Fruit fly (Drosophila melanogaster) whole organism, embryonic: ENCODE measurements around the gene CG6287.

Source experiments
- Abd-B ChIP-seq: fragments of 200-800 bp; sonication (Bioruptor generic); optimal IDR thresholded peaks from 2 replicates; lab custom pipeline; 2018; ENCODE audit warnings: missing biosample characterization, mild to moderate bottlenecking, missing genetic modification characterization, moderate library complexity
- Adf1 ChIP-seq: fragments of 200-800 bp; sonication (Bioruptor generic); IDR thresholded peaks from 2 replicates; pipeline ENCODE4 v1.3.6; 2022; ENCODE audit warnings: missing biosample characterization, missing genetic modification characterization
- Bdp1 ChIP-seq: fragments of 200-800 bp; sonication (Bioruptor generic); optimal IDR thresholded peaks from 3 replicates; lab custom pipeline; 2016; ENCODE audit warnings: missing biosample characterization, missing genetic modification characterization
- CG11085 ChIP-seq: fragments of 200-800 bp; sonication (Bioruptor generic); IDR thresholded peaks from 2 replicates; pipeline ENCODE4 v1.3.6; 2022; ENCODE audit warnings: missing biosample characterization, missing genetic modification characterization
- CG11504 ChIP-seq: fragments of 200-800 bp; sonication (Bioruptor generic); optimal IDR thresholded peaks from 3 replicates; lab custom pipeline; 2019; ENCODE audit warnings: missing biosample characterization, mild to moderate bottlenecking, missing genetic modification characterization, moderate library complexity
- CG16815 ChIP-seq: fragments of 200-800 bp; sonication (Bioruptor generic); optimal IDR thresholded peaks from 3 replicates; lab custom pipeline; 2017; ENCODE audit warnings: missing biosample characterization, mild to moderate bottlenecking, missing genetic modification characterization
- CG18011 ChIP-seq: fragments of 200-800 bp; sonication (Bioruptor generic); optimal IDR thresholded peaks from 2 replicates; lab custom pipeline; 2017; ENCODE audit warnings: missing biosample characterization, missing genetic modification characterization, mild to moderate bottlenecking, moderate library complexity, missing genotype
- CG18619 ChIP-seq: fragments of 200-800 bp; sonication (Bioruptor generic); optimal IDR thresholded peaks from 3 replicates; lab custom pipeline; 2017; ENCODE audit warnings: missing biosample characterization, mild to moderate bottlenecking, missing genetic modification characterization
- CG18764 ChIP-seq: fragments of 200-800 bp; sonication (Bioruptor generic); optimal IDR thresholded peaks from 3 replicates; lab custom pipeline; 2016; ENCODE audit warnings: missing biosample characterization, missing genetic modification characterization
- CG30403 ChIP-seq: fragments of 200-800 bp; sonication (Bioruptor generic); optimal IDR thresholded peaks from 3 replicates; lab custom pipeline; 2016; ENCODE audit warnings: missing biosample characterization, missing genetic modification characterization
- CG31388 ChIP-seq: fragments of 200-800 bp; sonication (Bioruptor generic); optimal IDR thresholded peaks from 2 replicates; lab custom pipeline; 2016; ENCODE audit warnings: missing biosample characterization, missing genetic modification characterization
- CG33557 ChIP-seq: fragments of 200-800 bp; sonication (Bioruptor generic); optimal IDR thresholded peaks from 2 replicates; lab custom pipeline; 2019; ENCODE audit warnings: missing biosample characterization, mild to moderate bottlenecking, missing genetic modification characterization, moderate library complexity
- CG7372 ChIP-seq: fragments of 200-800 bp; sonication (Bioruptor generic); IDR thresholded peaks from 2 replicates; pipeline ENCODE4 v1.3.6; 2022; ENCODE audit warnings: missing biosample characterization, missing genetic modification characterization
- CG7745 ChIP-seq: fragments of 200-800 bp; sonication (Bioruptor generic); optimal IDR thresholded peaks from 2 replicates; lab custom pipeline; 2018; ENCODE audit warnings: missing biosample characterization, mild to moderate bottlenecking, missing genetic modification characterization, moderate library complexity
- CG8478 ChIP-seq: fragments of >200 bp; optimal IDR thresholded peaks from 2 replicates; lab custom pipeline; 2018
- CG9215 ChIP-seq: fragments of 200-800 bp; sonication (Bioruptor generic); IDR thresholded peaks from 2 replicates; pipeline ENCODE4 v1.3.6; 2022; ENCODE audit warnings: missing biosample characterization, missing genetic modification characterization
- CG9727 ChIP-seq: fragments of 200-800 bp; sonication (Bioruptor generic); optimal IDR thresholded peaks from 3 replicates; lab custom pipeline; 2017; ENCODE audit warnings: missing biosample characterization, mild to moderate bottlenecking, missing genetic modification characterization
- CG9817 ChIP-seq: fragments of 200-800 bp; sonication (Bioruptor generic); optimal IDR thresholded peaks from 2 replicates; lab custom pipeline; 2018; ENCODE audit warnings: missing biosample characterization, mild to moderate bottlenecking, missing genetic modification characterization, moderate library complexity
- Deaf1 ChIP-seq: fragments of 200-800 bp; optimal IDR thresholded peaks from 3 replicates; lab custom pipeline; 2019; ENCODE audit warnings: missing biosample characterization, mild to moderate bottlenecking, missing genetic modification characterization, moderate library complexity
- Elba2 ChIP-seq: fragments of 200-800 bp; sonication (Bioruptor generic); optimal IDR thresholded peaks from 3 replicates; lab custom pipeline; 2016; ENCODE audit warnings: missing biosample characterization, missing genetic modification characterization
- Hmr ChIP-seq: fragments of 200-800 bp; sonication (Bioruptor generic); optimal IDR thresholded peaks from 3 replicates; lab custom pipeline; 2017; ENCODE audit warnings: mild to moderate bottlenecking, missing biosample characterization, missing genetic modification reagents, missing genetic modification characterization
- Hmx ChIP-seq: fragments of 200-800 bp; sonication (Bioruptor generic); optimal IDR thresholded peaks from 2 replicates; lab custom pipeline; 2016; ENCODE audit warnings: missing biosample characterization, missing genetic modification characterization
- Hr3 ChIP-seq: fragments of 200-800 bp; sonication (Bioruptor generic); optimal IDR thresholded peaks from 3 replicates; lab custom pipeline; 2016; ENCODE audit warnings: missing biosample characterization, missing genetic modification characterization
- Hsf ChIP-seq: fragments of 200-800 bp; sonication (Bioruptor generic); optimal IDR thresholded peaks from 3 replicates; lab custom pipeline; 2016; ENCODE audit warnings: missing biosample characterization, missing genetic modification characterization
- Mad ChIP-seq: fragments of 200-800 bp; sonication (Bioruptor generic); optimal IDR thresholded peaks from 2 replicates; lab custom pipeline; 2016; ENCODE audit warnings: missing biosample characterization, missing genetic modification characterization
- Med ChIP-seq: fragments of 200-800 bp; sonication (Bioruptor generic); peaks from one replicate; lab custom pipeline; 2016; ENCODE audit warnings: missing biosample characterization, missing genetic modification characterization, mild to moderate bottlenecking, inconsistent platforms, moderate library complexity
- NFAT ChIP-seq: fragments of 200-800 bp; sonication (Bioruptor generic); IDR thresholded peaks from 2 replicates; pipeline ENCODE4 v1.3.6; 2022; ENCODE audit warnings: missing biosample characterization, missing genetic modification characterization
- Neu2 ChIP-seq: fragments of 200-800 bp; sonication (Bioruptor generic); optimal IDR thresholded peaks from 3 replicates; lab custom pipeline; 2016; ENCODE audit warnings: missing biosample characterization, missing genetic modification characterization, borderline replicate concordance
- Nf-YC ChIP-seq: fragments of 200-800 bp; optimal IDR thresholded peaks from 3 replicates; lab custom pipeline; 2019; ENCODE audit warnings: missing biosample characterization, mild to moderate bottlenecking, missing genetic modification characterization, moderate library complexity
- Rfx ChIP-seq: fragments of 200-800 bp; sonication (Bioruptor generic); IDR thresholded peaks from 2 replicates; pipeline ENCODE4 v1.3.6; 2022; ENCODE audit warnings: missing biosample characterization, missing genetic modification characterization
- Sox100B ChIP-seq: fragments of 200-800 bp; sonication (Bioruptor generic); optimal IDR thresholded peaks from 3 replicates; lab custom pipeline; 2018; ENCODE audit warnings: missing biosample characterization, mild to moderate bottlenecking, missing genetic modification characterization
- Vsx1 ChIP-seq: fragments of 200-800 bp; sonication (Bioruptor generic); optimal IDR thresholded peaks from 2 replicates; lab custom pipeline; 2017; ENCODE audit warnings: missing biosample characterization, mild to moderate bottlenecking, missing genetic modification characterization, missing genetic modification reagents
- bcd ChIP-seq: fragments of 200-800 bp; sonication (Bioruptor generic); optimal IDR thresholded peaks from 2 replicates; lab custom pipeline; 2017; ENCODE audit warnings: missing biosample characterization, mild to moderate bottlenecking, missing genetic modification characterization
- btn ChIP-seq: fragments of 200-800 bp; sonication (Bioruptor generic); optimal IDR thresholded peaks from 2 replicates; lab custom pipeline; 2016; ENCODE audit warnings: missing biosample characterization, missing genetic modification characterization
- chinmo ChIP-seq: fragments of 200-800 bp; sonication (Bioruptor generic); IDR thresholded peaks from 4 replicates; pipeline ENCODE4 v1.3.6; 2022; ENCODE audit warnings: missing biosample characterization, missing genetic modification characterization; ENCODE audit not compliant: partially characterized antibody
- dimm ChIP-seq: fragments of 200-800 bp; sonication (Bioruptor generic); IDR thresholded peaks from 2 replicates; pipeline ENCODE4 v1.3.6; 2022; ENCODE audit warnings: missing biosample characterization, missing genetic modification characterization
- dmrt99B ChIP-seq: fragments of 200-800 bp; sonication (Bioruptor generic); optimal IDR thresholded peaks from 2 replicates; lab custom pipeline; 2018; ENCODE audit warnings: missing biosample characterization, mild to moderate bottlenecking, missing genetic modification characterization, moderate library complexity
- dysf ChIP-seq: fragments of 200-800 bp; sonication (Bioruptor generic); IDR thresholded peaks from 3 replicates; pipeline ENCODE4 v1.3.6; 2022; ENCODE audit warnings: missing biosample characterization, missing genetic modification characterization
- ftz-f1 ChIP-seq: fragments of 200-800 bp; sonication (Bioruptor generic); optimal IDR thresholded peaks from 2 replicates; lab custom pipeline; 2016; ENCODE audit warnings: missing biosample characterization, missing genetic modification characterization
- gce ChIP-seq: fragments of 200-800 bp; sonication (Bioruptor generic); IDR thresholded peaks from 3 replicates; pipeline ENCODE4 v1.3.6; 2022; ENCODE audit warnings: missing biosample characterization, missing genetic modification characterization
- hkb ChIP-seq, 2 experiments: fragments of 200-800 bp in 1 of 2; fragments of >200 bp in 1 of 2; sonication (Bioruptor generic) in 1 of 2; IDR thresholded peaks in 1 of 2; optimal IDR thresholded peaks in 1 of 2; 2 replicates each; pipeline versions ENCODE4 v1.3.6 to Lab custom; 2017 to 2022; ENCODE audit warnings: missing biosample characterization in 1 of 2, missing genetic modification characterization in 1 of 2
- mirr ChIP-seq: fragments of 200-800 bp; sonication (Bioruptor generic); optimal IDR thresholded peaks from 3 replicates; lab custom pipeline; 2018; ENCODE audit warnings: missing biosample characterization, mild to moderate bottlenecking, missing genetic modification characterization
- nom ChIP-seq: fragments of 200-800 bp; sonication (Bioruptor generic); optimal IDR thresholded peaks from 2 replicates; lab custom pipeline; 2017; ENCODE audit warnings: missing biosample characterization, missing genetic modification characterization, mild to moderate bottlenecking, moderate library complexity, missing genetic modification reagents
- oc ChIP-seq: fragments of 200-800 bp; sonication (Bioruptor generic); optimal IDR thresholded peaks from 2 replicates; lab custom pipeline; 2018; ENCODE audit warnings: missing biosample characterization, mild to moderate bottlenecking, missing genetic modification characterization, moderate library complexity
- p53 ChIP-seq: fragments of 200-800 bp; sonication (Bioruptor generic); optimal IDR thresholded peaks from 2 replicates; lab custom pipeline; 2016; ENCODE audit warnings: missing biosample characterization, missing genetic modification characterization
- pho ChIP-seq: fragments of 200-800 bp; sonication (Bioruptor generic); optimal IDR thresholded peaks from 2 replicates; lab custom pipeline; 2016; ENCODE audit warnings: missing biosample characterization, missing genetic modification characterization
- pros ChIP-seq: fragments of 200-800 bp; sonication (Bioruptor generic); optimal IDR thresholded peaks from 3 replicates; lab custom pipeline; 2019; ENCODE audit warnings: missing biosample characterization, mild to moderate bottlenecking, missing genetic modification characterization, moderate library complexity
- salm ChIP-seq: fragments of 200-800 bp; sonication (Bioruptor generic); optimal IDR thresholded peaks from 2 replicates; lab custom pipeline; 2018; ENCODE audit warnings: missing biosample characterization, mild to moderate bottlenecking, missing genetic modification characterization
- tio ChIP-seq: fragments of 200-800 bp; sonication (Bioruptor generic); optimal IDR thresholded peaks from 2 replicates; lab custom pipeline; 2017; ENCODE audit warnings: missing biosample characterization, missing genetic modification characterization, inconsistent platforms
- trem ChIP-seq: fragments of 200-800 bp; optimal IDR thresholded peaks from 3 replicates; lab custom pipeline; 2019; ENCODE audit warnings: missing biosample characterization, mild to moderate bottlenecking, missing genetic modification characterization, moderate library complexity
- vfl ChIP-seq: fragments of 200-800 bp; sonication (Bioruptor generic); optimal IDR thresholded peaks from 2 replicates; lab custom pipeline; 2016; ENCODE audit warnings: missing biosample characterization, missing genetic modification characterization

Gene CG6287

dm6 chr2L:11123499-11123898, 32.0 kb downstream of the CG6287 start, which contains the start of the genes Csl4 and Nup160 (continued):
- TF ChIP-seq CG31388 (GFP tag; lab: Kevin White, UChicago), result peak; percentile 42
- peak; percentile 89 for TF ChIP-seq CG30403
- no peak for TF ChIP-seq CG18619 (GFP tag; lab: Kevin White, UChicago)
- no peak for TF ChIP-seq Vsx1
- peak; percentile 73 for TF ChIP-seq CG18764
- TF ChIP-seq Abd-B (GFP tag; lab: Kevin White, UChicago), result peak; percentile 65
- TF ChIP-seq dimm, result no peak
- no peak for TF ChIP-seq CG8478 (lab: Kevin White, UChicago)
- TF ChIP-seq CG7745 (tag; lab: Kevin White, UChicago), result no peak
- TF ChIP-seq CG11085 (GFP tag; lab: Robert Waterston, UW), result peak; percentile 48
- peak; percentile 83 for TF ChIP-seq trem (tag; lab: Kevin White, UChicago)
- peak; percentile 88 for TF ChIP-seq Rfx
- TF ChIP-seq CG9817, result peak; percentile 76
- peak; percentile 65 for TF ChIP-seq CG7372 (GFP tag; lab: Robert Waterston, UW)
- no peak for TF ChIP-seq Hmr (GFP tag; lab: Kevin White, UChicago)
- TF ChIP-seq CG9727 (GFP tag; lab: Kevin White, UChicago), result peak; percentile 66
- TF ChIP-seq Adf1 (GFP tag; lab: Robert Waterston, UW), result peak; percentile 34
- TF ChIP-seq Elba2 (GFP tag; lab: Kevin White, UChicago), result peak; percentile 55
- TF ChIP-seq CG16815 (GFP tag; lab: Kevin White, UChicago), result no peak
- peak; percentile 46 for TF ChIP-seq ftz-f1 (GFP tag; lab: Kevin White, UChicago)
- TF ChIP-seq tio (GFP tag; lab: Kevin White, UChicago), result no peak
- peak; percentile 74 for TF ChIP-seq Bdp1 (GFP tag; lab: Kevin White, UChicago)
- no peak for TF ChIP-seq dmrt99B (tag; lab: Kevin White, UChicago)
- peak; percentile 55 for TF ChIP-seq btn
- TF ChIP-seq vfl (GFP tag; lab: Kevin White, UChicago), result peak; percentile 87
- peak; percentile 53 for TF ChIP-seq CG9215 (GFP tag; lab: Robert Waterston, UW)
- TF ChIP-seq pho (GFP tag; lab: Kevin White, UChicago), result peak; percentile 85
- peak; percentile 71; the same call in 2 of the 3 replicates for TF ChIP-seq dysf (GFP tag; lab: Robert Waterston, UW)
- TF ChIP-seq Neu2 (GFP tag; lab: Kevin White, UChicago), result no peak
- TF ChIP-seq Deaf1 (tag; lab: Kevin White, UChicago), result no peak
- TF ChIP-seq CG11504 (tag; lab: Kevin White, UChicago), result no peak
- no peak for TF ChIP-seq Nf-YC (tag; lab: Kevin White, UChicago)
- TF ChIP-seq hkb (optimal IDR thresholded peaks at IDR 0.05; lab: Kevin White, UChicago), result no peak
- peak; percentile 85 for TF ChIP-seq hkb (GFP tag; IDR thresholded peaks at IDR 0.05; lab: Robert Waterston, UW)
- peak; percentile 65 for TF ChIP-seq CG18011 (GFP tag; lab: Kevin White, UChicago)
- TF ChIP-seq Med (GFP tag; lab: Kevin White, UChicago), result peak; percentile 98
- TF ChIP-seq gce (GFP tag; lab: Robert Waterston, UW), result no peak
- no peak for TF ChIP-seq pros (GFP tag; lab: Kevin White, UChicago)
- TF ChIP-seq Hr3 (GFP tag; lab: Kevin White, UChicago), result peak; percentile 71
- TF ChIP-seq salm (tag; lab: Kevin White, UChicago), result no peak
- TF ChIP-seq CG33557, result peak; percentile 37
- no peak for TF ChIP-seq oc (tag; lab: Kevin White, UChicago)
- no peak for TF ChIP-seq chinmo (GFP tag; lab: Robert Waterston, UW)
- peak; percentile 79 for TF ChIP-seq Mad (GFP tag; lab: Kevin White, UChicago)
- peak; percentile 46 for TF ChIP-seq Hmx (GFP tag; lab: Kevin White, UChicago)
- TF ChIP-seq Hsf (GFP tag; lab: Kevin White, UChicago), result peak; percentile 83
- TF ChIP-seq mirr (GFP tag; lab: Kevin White, UChicago), result no peak
- no peak for TF ChIP-seq Sox100B
- TF ChIP-seq nom (GFP tag; lab: Kevin White, UChicago), result no peak
- TF ChIP-seq bcd (GFP tag; lab: Kevin White, UChicago), result no peak
- TF ChIP-seq p53 (GFP tag; lab: Kevin White, UChicago), result peak; percentile 71
- TF ChIP-seq NFAT (GFP tag; lab: Robert Waterston, UW), result peak; percentile 65
